Fruit fly (Drosophila melanogaster) whole organism, adult: ENCODE results near the gene Fic.
A peak's percentile ranks its signal among the peaks of the same experiment; 100 is the strongest.

Experiments used
- CG14711 ChIP-seq: fragments of 200-800 bp; sonication (Bioruptor generic); optimal IDR thresholded peaks from 2 replicates; lab custom pipeline; 2018; ENCODE audit warnings: missing biosample characterization, mild to moderate bottlenecking, missing genetic modification characterization, moderate library complexity
- Crg-1 ChIP-seq: fragments of 200-800 bp; sonication (Bioruptor generic); optimal IDR thresholded peaks from 2 replicates; lab custom pipeline; 2016; ENCODE audit warnings: missing biosample characterization, missing genetic modification characterization
- cic ChIP-seq: fragments of 200-800 bp; sonication (Bioruptor generic); optimal IDR thresholded peaks from 2 replicates; lab custom pipeline; 2017; ENCODE audit warnings: missing biosample characterization, mild to moderate bottlenecking, missing genetic modification characterization, moderate library complexity
- pad ChIP-seq: fragments of 200-800 bp; sonication (Bioruptor generic); optimal IDR thresholded peaks from 3 replicates; lab custom pipeline; 2017; ENCODE audit warnings: missing biosample characterization, missing genetic modification characterization, mild to moderate bottlenecking, moderate library complexity, missing genetic modification reagents
- tj ChIP-seq: fragments of 200-800 bp; sonication (Bioruptor generic); optimal IDR thresholded peaks from 3 replicates; lab custom pipeline; 2017; ENCODE audit warnings: missing biosample characterization, mild to moderate bottlenecking, missing genetic modification characterization, moderate library complexity
- toe ChIP-seq: fragments of 200-800 bp; sonication (Bioruptor generic); optimal IDR thresholded peaks from 2 replicates; lab custom pipeline; 2016; ENCODE audit warnings: missing biosample characterization, missing genetic modification characterization

dm6 chr2L:6411953-6412352, 12.2 kb upstream of the Fic start, which contains the start of gene CG13982:
- TF ChIP-seq Crg-1 (no peak), toe (no peak), CG14711 (tag; lab: Kevin White, UChicago) (no peak), cic (GFP tag; lab: Kevin White, UChicago) (no peak), pad (GFP tag; lab: Kevin White, UChicago) (peak; percentile 93), tj (GFP tag; lab: Kevin White, UChicago) (no peak)
